Worm (Caenorhabditis elegans): ENCODE results near the gene shc-2.
A peak's percentile ranks its signal among the peaks of the same experiment; 100 is the strongest.

Gene shc-2

DNA sequence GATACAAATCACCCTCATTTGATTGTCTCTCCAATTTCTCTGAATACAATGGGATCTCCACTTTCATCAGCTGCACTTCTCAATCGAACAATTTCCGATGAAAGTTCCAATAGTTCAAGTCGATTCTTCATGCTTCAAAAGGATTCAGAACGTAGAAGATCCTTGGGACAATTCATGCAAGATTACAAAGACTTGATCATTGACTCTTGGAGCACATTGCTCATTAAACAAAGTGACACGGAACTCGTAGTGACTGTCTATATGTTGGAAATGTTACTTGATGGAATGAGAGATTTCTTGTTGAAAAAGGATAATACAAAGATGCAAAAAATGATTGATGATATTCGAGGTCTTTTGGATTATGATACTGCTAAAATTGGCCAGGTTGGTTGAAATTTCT is 59.0 kb downstream of the shc-2 start:
- no peak for TF ChIP-seq ztf-11 (tag; optimal IDR thresholded peaks at IDR 0.05)
- TF ChIP-seq pha-4 (tag; optimal IDR thresholded peaks at IDR 0.05), result no peak
- TF ChIP-seq egl-5 (tag; optimal IDR thresholded peaks at IDR 0.05), result no peak
- no peak for TF ChIP-seq nhr-23 (tag; optimal IDR thresholded peaks at IDR 0.05)
- no peak for TF ChIP-seq mml-1 (tag; optimal IDR thresholded peaks at IDR 0.05)
- TF ChIP-seq nhr-28 (tag; optimal IDR thresholded peaks at IDR 0.05), result no peak
- TF ChIP-seq jun-1 (tag; optimal IDR thresholded peaks at IDR 0.05), result no peak

DNA sequence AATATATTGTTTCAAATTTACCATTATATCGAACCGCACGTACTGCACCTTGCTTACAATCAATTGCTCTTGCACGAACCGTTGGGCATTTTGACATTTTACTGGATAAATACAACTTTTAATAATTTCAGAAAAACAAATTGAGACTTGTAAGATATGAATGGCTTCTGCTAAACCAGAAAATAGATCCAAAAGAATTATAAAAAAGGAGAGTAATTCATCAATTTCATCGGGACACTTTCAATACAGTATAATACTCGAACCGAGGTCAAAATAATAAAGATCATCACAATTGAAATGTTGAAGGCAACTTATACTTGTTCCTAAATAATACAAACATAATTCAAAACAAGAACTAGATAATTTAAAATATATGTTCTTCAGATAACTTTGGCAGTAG is 62.6 kb downstream of the shc-2 start, which contains the start of gene wdr-83:
Gene wdr-83, minus strand, starts transcription at position 101 of the 400 bp plus-strand sequence.
- TF ChIP-seq hmg-11 (tag; optimal IDR thresholded peaks at IDR 0.05) (no peak), daf-12 (tag; optimal IDR thresholded peaks at IDR 0.05) (no peak), nhr-12 (tag; optimal IDR thresholded peaks at IDR 0.05) (no peak), fos-1 (tag; optimal IDR thresholded peaks at IDR 0.05) (no peak), nhr-77 (tag; optimal IDR thresholded peaks at IDR 0.05) (no peak), ceh-28 (tag; optimal IDR thresholded peaks at IDR 0.05) (no peak)

DNA sequence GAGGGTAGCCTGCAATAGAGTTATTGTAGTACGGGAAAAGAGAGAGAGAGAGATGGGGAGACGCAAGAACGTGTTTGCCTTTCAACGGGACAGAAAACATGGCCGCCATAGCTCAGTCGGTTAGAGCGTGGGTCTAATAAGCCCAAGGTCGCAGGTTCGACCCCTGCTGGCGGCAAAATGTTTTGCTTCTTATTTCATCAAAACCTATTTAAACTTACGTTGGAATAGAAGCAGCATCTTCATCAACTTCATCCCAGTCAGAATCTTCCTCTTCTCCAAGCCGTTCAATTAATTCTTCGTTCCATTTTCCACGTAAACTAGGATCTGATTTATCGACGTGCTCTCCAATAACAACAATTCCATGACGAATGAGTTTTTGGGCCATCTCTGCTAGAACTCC is 63.7 kb downstream of the shc-2 start:
- TF ChIP-seq elt-2 (tag; optimal IDR thresholded peaks at IDR 0.05) (peak; percentile 87), ZK546.5 (tag; optimal IDR thresholded peaks at IDR 0.05) (no peak), snpc-4 (tag; optimal IDR thresholded peaks at IDR 0.05) (peak; percentile 30), ceh-16 (tag; optimal IDR thresholded peaks at IDR 0.05) (no peak), pha-4 (tag; optimal IDR thresholded peaks at IDR 0.05) (peak; percentile 38), ceh-28 (tag; optimal IDR thresholded peaks at IDR 0.05) (no peak), elt-3 (tag; optimal IDR thresholded peaks at IDR 0.05) (no peak), nhr-25 (tag; optimal IDR thresholded peaks at IDR 0.05) (peak; percentile 40), egl-5 (tag; optimal IDR thresholded peaks at IDR 0.05) (no peak), ztf-11 (tag; optimal IDR thresholded peaks at IDR 0.05) (no peak), skn-1 (tag; optimal IDR thresholded peaks at IDR 0.05) (no peak), mdl-1 (tag; optimal IDR thresholded peaks at IDR 0.05) (no peak), nhr-76 (tag; optimal IDR thresholded peaks at IDR 0.05) (no peak), hmg-11 (tag; optimal IDR thresholded peaks at IDR 0.05) (peak; percentile 89), nhr-237 (tag; optimal IDR thresholded peaks at IDR 0.05) (no peak), fkh-10 (GFP tag; optimal IDR thresholded peaks at IDR 0.05) (no peak), ztf-4 (tag; optimal IDR thresholded peaks at IDR 0.05) (no peak), nfya-1 (tag; optimal IDR thresholded peaks at IDR 0.05; ENCODE audit: insufficient read depth) (peak; percentile 57), nhr-23 (tag; optimal IDR thresholded peaks at IDR 0.05) (no peak), fkh-2 (tag; optimal IDR thresholded peaks at IDR 0.05) (no peak), nhr-11 (tag; optimal IDR thresholded peaks at IDR 0.05) (no peak), nhr-67 (tag; optimal IDR thresholded peaks at IDR 0.05) (no peak), eor-1 (tag; optimal IDR thresholded peaks at IDR 0.05) (no peak), unc-62 (GFP tag; optimal IDR thresholded peaks at IDR 0.05) (no peak), nhr-12 (tag; optimal IDR thresholded peaks at IDR 0.05) (no peak), nhr-77 (tag; optimal IDR thresholded peaks at IDR 0.05) (no peak), jun-1 (tag; optimal IDR thresholded peaks at IDR 0.05) (peak; percentile 35), nhr-43 (tag; optimal IDR thresholded peaks at IDR 0.05; ENCODE audit: poor library complexity, severe bottlenecking) (peak; percentile 63), pqm-1 (tag; optimal IDR thresholded peaks at IDR 0.05) (peak; percentile 17), zag-1 (tag; optimal IDR thresholded peaks at IDR 0.05) (no peak), lin-39 (tag; optimal IDR thresholded peaks at IDR 0.05) (peak; percentile 58), egl-27 (tag; optimal IDR thresholded peaks at IDR 0.05) (peak; percentile 46), aly-2 (tag; optimal IDR thresholded peaks at IDR 0.05) (no peak), daf-12 (tag; optimal IDR thresholded peaks at IDR 0.05) (no peak), R02D3.7 (tag; optimal IDR thresholded peaks at IDR 0.05) (peak; percentile 29), elt-1 (tag; optimal IDR thresholded peaks at IDR 0.05) (no peak), fos-1 (tag; optimal IDR thresholded peaks at IDR 0.05) (no peak), lin-15B (tag; optimal IDR thresholded peaks at IDR 0.05) (peak; percentile 34), ceh-82 (tag; optimal IDR thresholded peaks at IDR 0.05) (peak; percentile 29), ceh-9 (tag; optimal IDR thresholded peaks at IDR 0.05) (no peak), ama-1 (optimal IDR thresholded peaks at IDR 0.05) (no peak), unc-39 (tag; optimal IDR thresholded peaks at IDR 0.05) (no peak), nhr-28 (tag; optimal IDR thresholded peaks at IDR 0.05) (no peak), sea-2 (GFP tag; optimal IDR thresholded peaks at IDR 0.05) (no peak), mml-1 (tag; optimal IDR thresholded peaks at IDR 0.05) (no peak), tbx-2 (tag; optimal IDR thresholded peaks at IDR 0.05) (peak; percentile 19), lsy-12 (tag; optimal IDR thresholded peaks at IDR 0.05) (peak; percentile 73)

All from whole organism, L3 larva.